Fruit fly (Drosophila melanogaster) whole organism, pupa: ENCODE results near the gene Lst8.
A peak's percentile ranks its signal among the peaks of the same experiment; 100 is the strongest.

Experiments
- CG10348 ChIP-seq: fragments of 200-800 bp; sonication (Bioruptor generic); IDR thresholded peaks from 2 replicates; pipeline ENCODE4 v1.3.6; 2022; ENCODE audit warnings: missing biosample characterization, missing genetic modification characterization
- CG13204 ChIP-seq: fragments of 200-800 bp; sonication (Bioruptor generic); optimal IDR thresholded peaks from 2 replicates; lab custom pipeline; 2018; ENCODE audit warnings: missing biosample characterization, mild to moderate bottlenecking, missing genetic modification characterization, moderate library complexity
- CG15710 ChIP-seq: fragments of 200-800 bp; sonication (Bioruptor generic); optimal IDR thresholded peaks from 2 replicates; lab custom pipeline; 2018; ENCODE audit warnings: missing biosample characterization, mild to moderate bottlenecking, missing genetic modification characterization, moderate library complexity
- CG17806 ChIP-seq: fragments of 200-800 bp; sonication (Bioruptor generic); optimal IDR thresholded peaks from 2 replicates; lab custom pipeline; 2018; ENCODE audit warnings: missing biosample characterization, mild to moderate bottlenecking, missing genetic modification characterization, moderate library complexity
- CG34367 ChIP-seq: fragments of 200-800 bp; sonication (Bioruptor generic); optimal IDR thresholded peaks from 2 replicates; lab custom pipeline; 2018; ENCODE audit warnings: missing biosample characterization, mild to moderate bottlenecking, missing genetic modification characterization
- CG4496 ChIP-seq: fragments of 200-800 bp; sonication (Bioruptor generic); IDR thresholded peaks from 3 replicates; pipeline ENCODE4 v1.3.6; 2022; ENCODE audit warnings: missing biosample characterization, missing genetic modification characterization
- CG8301 ChIP-seq: fragments of 200-800 bp; sonication (Bioruptor generic); optimal IDR thresholded peaks from 2 replicates; lab custom pipeline; 2018; ENCODE audit warnings: missing biosample characterization, mild to moderate bottlenecking, missing genetic modification characterization
- D1 ChIP-seq: fragments of 200-800 bp; sonication (Bioruptor generic); optimal IDR thresholded peaks from 2 replicates; lab custom pipeline; 2018; ENCODE audit warnings: missing biosample characterization, mild to moderate bottlenecking, missing genetic modification characterization, moderate library complexity
- EcR ChIP-seq: fragments of 200-800 bp; sonication (Bioruptor generic); optimal IDR thresholded peaks from 3 replicates; lab custom pipeline; 2019; ENCODE audit warnings: missing biosample characterization, missing genetic modification characterization, mild to moderate bottlenecking, moderate library complexity, missing genetic modification reagents
- Pif1B ChIP-seq: fragments of 200-800 bp; sonication (Bioruptor generic); optimal IDR thresholded peaks from 3 replicates; lab custom pipeline; 2016; ENCODE audit warnings: missing biosample characterization, missing genetic modification characterization
- Snoo ChIP-seq: fragments of 200-800 bp; sonication (Bioruptor generic); optimal IDR thresholded peaks from 3 replicates; lab custom pipeline; 2017; ENCODE audit warnings: missing biosample characterization, mild to moderate bottlenecking, missing genetic modification characterization, inconsistent platforms
- fd96Ca ChIP-seq: fragments of 200-800 bp; sonication (Bioruptor generic); IDR thresholded peaks from 3 replicates; pipeline ENCODE4 v1.3.6; 2022; ENCODE audit warnings: missing biosample characterization, missing genetic modification characterization
- rn ChIP-seq: fragments of 200-800 bp; sonication (Bioruptor generic); IDR thresholded peaks from 2 replicates; pipeline ENCODE4 v1.3.6; 2022; ENCODE audit warnings: missing biosample characterization, missing genetic modification characterization

DNA sequence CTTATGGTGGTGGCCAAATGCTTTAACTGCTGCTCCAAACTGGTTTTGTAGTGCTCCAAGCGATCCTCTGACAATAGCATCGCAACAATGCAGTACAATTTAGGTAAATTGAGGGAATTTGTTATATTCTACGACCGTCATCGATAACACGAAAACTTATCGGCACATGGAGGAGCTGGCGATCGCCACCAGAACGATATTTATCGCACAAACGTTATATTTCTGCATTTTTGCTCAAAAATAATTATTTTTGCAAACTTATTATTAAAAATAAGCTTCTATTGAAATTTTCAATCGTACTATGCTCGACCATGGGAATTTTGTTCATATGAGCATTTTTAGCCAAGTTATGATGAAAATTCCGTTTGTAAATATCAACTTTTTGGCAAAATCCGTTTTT lies 49.4 kb downstream of the Lst8 start, which contains the start of gene CG15317:
- no peak for TF ChIP-seq CG8301 (tag; lab: Kevin White, UChicago)
- no peak for TF ChIP-seq fd96Ca (GFP tag; lab: Robert Waterston, UW)
- TF ChIP-seq D1: no peak
- no peak for TF ChIP-seq CG15710
- no peak for TF ChIP-seq rn
- no peak for TF ChIP-seq Pif1B
- no peak for TF ChIP-seq CG17806
- no peak for TF ChIP-seq CG10348 (GFP tag; lab: Robert Waterston, UW)
- no peak for TF ChIP-seq CG34367 (tag; lab: Kevin White, UChicago)
- no peak for TF ChIP-seq EcR
- TF ChIP-seq Snoo (tag; lab: Kevin White, UChicago): no peak
- TF ChIP-seq CG4496 (GFP tag; lab: Robert Waterston, UW): 0 out of 3 replicates have a peak, but pooled peaks have one; percentile 32
- TF ChIP-seq CG13204 (GFP tag; lab: Kevin White, UChicago): no peak
